Worm (Caenorhabditis elegans) whole organism, mixed stage, embryonic: ENCODE measurements around the gene R03G8.3.

Experiments used
- ces-1 ChIP-seq: fragments of 150-350 bp; optimal IDR thresholded peaks from 2 replicates; lab custom pipeline; 2014; ENCODE audit warnings: missing biosample characterization, missing genetic modification reagents, missing genetic modification characterization
- elt-3 ChIP-seq: fragments of 150-350 bp; optimal IDR thresholded peaks from 2 replicates; lab custom pipeline; 2014; ENCODE audit warnings: missing biosample characterization, missing genetic modification characterization
- nhr-12 ChIP-seq: fragments of 150-350 bp; optimal IDR thresholded peaks from 2 replicates; lab custom pipeline; 2014; ENCODE audit warnings: missing biosample characterization, missing genetic modification characterization
- snpc-4 ChIP-seq: fragments of 150-350 bp; optimal IDR thresholded peaks from 2 replicates; lab custom pipeline; 2014; ENCODE audit warnings: missing biosample characterization, missing genetic modification characterization

DNA sequence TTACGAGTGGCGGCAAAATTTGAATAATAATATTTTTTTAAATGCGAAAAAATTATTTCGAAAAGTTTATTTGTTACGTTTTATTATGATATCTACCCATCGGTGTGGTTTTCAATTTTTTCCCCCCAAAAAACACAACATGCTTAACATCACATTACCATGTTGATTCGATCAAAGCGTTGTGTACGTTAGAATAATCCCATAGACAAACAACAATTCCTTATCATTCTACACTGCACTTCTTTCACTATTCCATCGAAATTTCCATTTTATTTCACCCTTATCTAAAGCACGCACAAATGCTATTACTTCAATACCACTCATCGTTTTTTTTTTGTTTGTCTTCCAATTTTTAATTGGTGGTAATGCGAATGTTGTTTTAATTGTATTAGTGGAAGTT is 30.8 kb upstream of the R03G8.3 start:
- TF ChIP-seq elt-3 (tag; lab: Kevin White, UChicago) (no peak), nhr-12 (tag; lab: Kevin White, UChicago) (no peak), ces-1 (GFP tag; lab: Kevin White, UChicago) (no peak), snpc-4 (no peak)
